Worm (Caenorhabditis elegans): ENCODE data around the gene Y71H2AM.1.

The Y71H2AM.1 gene

DNA sequence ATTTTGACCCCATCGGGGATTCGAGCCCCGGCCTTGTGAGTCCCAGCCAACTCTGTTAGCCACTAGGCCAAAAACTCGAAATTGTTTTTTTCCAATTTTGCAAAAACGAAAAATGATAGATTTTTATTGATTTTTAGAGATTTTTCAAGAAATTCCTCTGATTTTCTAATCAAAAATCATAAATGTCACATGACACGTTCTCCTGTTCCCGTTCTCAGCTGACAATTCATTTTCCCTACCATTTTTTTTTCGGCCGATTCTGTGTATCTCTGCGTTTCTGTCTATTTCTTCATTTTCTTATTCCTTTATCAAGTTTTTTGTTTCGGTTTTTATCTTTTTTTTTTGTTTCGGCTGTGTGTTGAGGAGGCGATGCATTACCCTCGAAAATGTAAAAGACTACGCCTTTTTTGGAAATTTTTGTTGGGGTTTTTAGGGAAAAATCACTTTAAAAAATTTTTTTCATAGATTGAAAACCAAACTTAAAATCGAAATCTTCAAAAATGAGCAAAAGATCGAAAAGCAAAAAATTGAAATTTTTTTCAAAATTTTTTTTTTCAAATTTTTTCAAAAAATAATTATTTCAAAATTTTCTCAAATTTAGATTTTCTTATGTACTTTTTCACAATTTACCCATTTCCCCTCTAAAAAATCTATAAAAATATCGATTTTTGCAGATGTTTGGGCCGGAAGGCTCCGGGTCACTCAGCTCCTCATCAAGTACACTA is 47.4 kb downstream of the Y71H2AM.1 start, which contains the start of gene klf-1 (continued):
- no peak for TF ChIP-seq nhr-12 (tag; optimal IDR thresholded peaks at IDR 0.05)
- no peak for TF ChIP-seq lin-39 (tag; optimal IDR thresholded peaks at IDR 0.05)
- no peak for TF ChIP-seq nhr-23 (tag; optimal IDR thresholded peaks at IDR 0.05)
- TF ChIP-seq F13H6.1 (tag; optimal IDR thresholded peaks at IDR 0.05), result peak; percentile 9

DNA sequence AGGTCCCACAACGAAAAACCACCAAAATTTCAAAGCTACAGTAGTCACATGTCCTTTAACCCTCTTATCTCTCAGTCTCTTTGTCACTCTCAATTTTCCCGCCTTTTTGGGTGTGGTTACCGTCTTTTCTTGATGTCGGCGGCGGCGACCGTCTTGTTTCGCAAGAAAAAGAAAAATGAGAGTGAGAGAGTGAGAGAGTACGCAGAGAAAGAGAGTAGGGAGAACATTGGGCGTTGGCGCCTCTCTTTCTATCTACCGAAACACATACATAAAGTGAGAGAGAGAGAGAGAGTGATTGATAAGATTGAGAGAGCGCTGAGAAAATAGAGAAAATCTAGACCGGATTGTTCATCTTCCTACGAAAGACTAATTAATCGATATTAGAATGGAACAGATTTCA is 49.1 kb downstream of the Y71H2AM.1 start:
- TF ChIP-seq unc-55 (GFP tag; optimal IDR thresholded peaks at IDR 0.05), result no peak
- no peak for TF ChIP-seq mab-5 (tag; optimal IDR thresholded peaks at IDR 0.05)
- TF ChIP-seq sma-9 (GFP tag; optimal IDR thresholded peaks at IDR 0.05), result peak; percentile 92
- no peak for TF ChIP-seq sma-9 (tag; optimal IDR thresholded peaks at IDR 0.05)
- TF ChIP-seq nhr-6 (tag; optimal IDR thresholded peaks at IDR 0.05), result peak; percentile 16
- peak; percentile 70 for TF ChIP-seq F13H6.1 (tag; optimal IDR thresholded peaks at IDR 0.05)
- no peak for TF ChIP-seq lin-39 (tag; optimal IDR thresholded peaks at IDR 0.05)
- peak in 1 of 2 experiments; percentile 63 for TF ChIP-seq mdl-1 (tag; optimal IDR thresholded peaks at IDR 0.05)
- TF ChIP-seq mbf-1 (tag; optimal IDR thresholded peaks at IDR 0.05), result no peak
- peak; percentile 92 for TF ChIP-seq blmp-1 (tag; optimal IDR thresholded peaks at IDR 0.05; ENCODE audit: insufficient read depth)
- TF ChIP-seq peb-1 (tag; optimal IDR thresholded peaks at IDR 0.05), result no peak
- TF ChIP-seq snpc-4 (tag; optimal IDR thresholded peaks at IDR 0.05), result peak; percentile 16
- TF ChIP-seq nhr-11 (tag; optimal IDR thresholded peaks at IDR 0.05), result no peak
- no peak for TF ChIP-seq ztf-1 (GFP tag; conservative IDR thresholded peaks at IDR 0.05)
- TF ChIP-seq R02D3.7 (tag; optimal IDR thresholded peaks at IDR 0.05), result no peak
- no peak for TF ChIP-seq ceh-82 (tag; optimal IDR thresholded peaks at IDR 0.05)
- TF ChIP-seq dmd-4 (tag; optimal IDR thresholded peaks at IDR 0.05), result no peak
- no peak for TF ChIP-seq zag-1 (tag; optimal IDR thresholded peaks at IDR 0.05)
- TF ChIP-seq unc-62 (GFP tag; optimal IDR thresholded peaks at IDR 0.05), result no peak
- TF ChIP-seq crh-2 (tag; optimal IDR thresholded peaks at IDR 0.05), result peak; percentile 80
- TF ChIP-seq nhr-77 (tag; optimal IDR thresholded peaks at IDR 0.05), result no peak
- TF ChIP-seq gmeb-1 (tag; optimal IDR thresholded peaks at IDR 0.05), result peak; percentile 60
- TF ChIP-seq ztf-4 (tag; optimal IDR thresholded peaks at IDR 0.05), result peak; percentile 36
- TF ChIP-seq nhr-21 (tag; optimal IDR thresholded peaks at IDR 0.05), result peak; percentile 88
- TF ChIP-seq elt-3 (tag; optimal IDR thresholded peaks at IDR 0.05), result no peak
- no peak for TF ChIP-seq skn-1 (tag; optimal IDR thresholded peaks at IDR 0.05)
- peak; percentile 95 for TF ChIP-seq nhr-25 (tag; optimal IDR thresholded peaks at IDR 0.05)
- no peak for TF ChIP-seq ama-1 (optimal IDR thresholded peaks at IDR 0.05)
- peak; percentile 49 for TF ChIP-seq nhr-129 (tag; optimal IDR thresholded peaks at IDR 0.05)
- no peak for TF ChIP-seq nhr-10 (tag; optimal IDR thresholded peaks at IDR 0.05)
- no peak for TF ChIP-seq aly-2 (tag; optimal IDR thresholded peaks at IDR 0.05)
- no peak for TF ChIP-seq ZK546.5 (tag; optimal IDR thresholded peaks at IDR 0.05)
- TF ChIP-seq lsy-2 (tag; optimal IDR thresholded peaks at IDR 0.05), result peak; percentile 10 to 68
- peak; percentile 64 for TF ChIP-seq egl-27 (tag; optimal IDR thresholded peaks at IDR 0.05)
- peak; percentile 96 for TF ChIP-seq sma-3 (GFP tag; optimal IDR thresholded peaks at IDR 0.05)
- no peak for TF ChIP-seq nhr-12 (tag; optimal IDR thresholded peaks at IDR 0.05)
- TF ChIP-seq alr-1 (tag; optimal IDR thresholded peaks at IDR 0.05), result no peak
- TF ChIP-seq ceh-16 (tag; optimal IDR thresholded peaks at IDR 0.05), result peak; percentile 2
- TF ChIP-seq nhr-237 (tag; optimal IDR thresholded peaks at IDR 0.05), result no peak
- TF ChIP-seq fos-1 (tag; optimal IDR thresholded peaks at IDR 0.05), result peak; percentile 88
- peak; percentile 15 for TF ChIP-seq Y55F3AM.14 (GFP tag; optimal IDR thresholded peaks at IDR 0.05)
- no peak for TF ChIP-seq unc-39 (tag; optimal IDR thresholded peaks at IDR 0.05)
- peak; percentile 63 for TF ChIP-seq lin-13 (GFP tag; optimal IDR thresholded peaks at IDR 0.05)
- TF ChIP-seq ztf-11 (tag; optimal IDR thresholded peaks at IDR 0.05), result no peak
- TF ChIP-seq sem-4 (tag; optimal IDR thresholded peaks at IDR 0.05), result peak; percentile 29
- no peak for TF ChIP-seq nhr-23 (tag; optimal IDR thresholded peaks at IDR 0.05)
- no peak for TF ChIP-seq lin-11 (tag; optimal IDR thresholded peaks at IDR 0.05)
- TF ChIP-seq C34F6.9 (tag; optimal IDR thresholded peaks at IDR 0.05), result peak; percentile 28
- TF ChIP-seq elt-1 (tag; optimal IDR thresholded peaks at IDR 0.05), result no peak
